Fruit fly (Drosophila melanogaster) whole organism, embryonic: ENCODE results near the gene CG9328.

Experiments
- Adf1 ChIP-seq: fragments of 200-800 bp; sonication (Bioruptor generic); IDR thresholded peaks from 2 replicates; pipeline ENCODE4 v1.3.6; 2022; ENCODE audit warnings: missing biosample characterization, missing genetic modification characterization
- Atf-2 ChIP-seq: fragments of 200-800 bp; sonication (Bioruptor generic); optimal IDR thresholded peaks from 2 replicates; lab custom pipeline; 2016; ENCODE audit warnings: missing biosample characterization, missing genetic modification characterization
- CG10543 ChIP-seq: fragments of 200-800 bp; sonication (Bioruptor generic); optimal IDR thresholded peaks from 3 replicates; lab custom pipeline; 2017; ENCODE audit warnings: missing biosample characterization, mild to moderate bottlenecking, missing genetic modification characterization, moderate library complexity
- CG10959 ChIP-seq: fragments of 200-800 bp; sonication (Bioruptor generic); IDR thresholded peaks from 2 replicates; pipeline ENCODE4 v1.3.6; 2022; ENCODE audit warnings: missing biosample characterization, missing genetic modification characterization
- CG12071 ChIP-seq: fragments of 200-800 bp; sonication (Bioruptor generic); optimal IDR thresholded peaks from 3 replicates; lab custom pipeline; 2018; ENCODE audit warnings: missing biosample characterization, mild to moderate bottlenecking, missing genetic modification characterization
- CG13123 ChIP-seq: fragments of 200-800 bp; sonication (Bioruptor generic); optimal IDR thresholded peaks from 2 replicates; lab custom pipeline; 2016; ENCODE audit warnings: missing biosample characterization, missing genetic modification characterization
- CG13894 ChIP-seq: fragments of 200-800 bp; sonication (Bioruptor generic); optimal IDR thresholded peaks from 3 replicates; lab custom pipeline; 2018; ENCODE audit warnings: missing biosample characterization, mild to moderate bottlenecking, missing genetic modification characterization, moderate library complexity
- CG14965 ChIP-seq: fragments of 200-800 bp; sonication (Bioruptor generic); optimal IDR thresholded peaks from 2 replicates; lab custom pipeline; 2016; ENCODE audit warnings: missing biosample characterization, missing genetic modification characterization, borderline replicate concordance
- CG16813 ChIP-seq: fragments of 200-800 bp; sonication (Bioruptor generic); IDR thresholded peaks from 3 replicates; pipeline ENCODE4 v1.3.6; 2022; ENCODE audit warnings: missing biosample characterization, missing genetic modification characterization; ENCODE audit not compliant: partially characterized antibody
- CG17361 ChIP-seq: fragments of 200-800 bp; sonication (Bioruptor generic); IDR thresholded peaks from 3 replicates; pipeline ENCODE4 v1.3.6; 2022; ENCODE audit warnings: missing biosample characterization, missing genetic modification characterization
- CG33557 ChIP-seq: fragments of 200-800 bp; sonication (Bioruptor generic); optimal IDR thresholded peaks from 2 replicates; lab custom pipeline; 2019; ENCODE audit warnings: missing biosample characterization, mild to moderate bottlenecking, missing genetic modification characterization, moderate library complexity
- CG4820 ChIP-seq: fragments of 200-800 bp; sonication (Bioruptor generic); optimal IDR thresholded peaks from 3 replicates; lab custom pipeline; 2016; ENCODE audit warnings: missing biosample characterization, missing genetic modification characterization
- CG6813 ChIP-seq: fragments of 200-800 bp; sonication (Bioruptor generic); optimal IDR thresholded peaks from 2 replicates; lab custom pipeline; 2017; ENCODE audit warnings: missing biosample characterization, missing genetic modification characterization, mild to moderate bottlenecking, moderate library complexity, missing genetic modification reagents
- CG6854 ChIP-seq: fragments of 200-800 bp; sonication (Bioruptor generic); optimal IDR thresholded peaks from 3 replicates; lab custom pipeline; 2017; ENCODE audit warnings: missing biosample characterization, mild to moderate bottlenecking, missing genetic modification characterization
- CG7271 ChIP-seq: fragments of 200-800 bp; sonication (Bioruptor generic); optimal IDR thresholded peaks from 2 replicates; lab custom pipeline; 2018; ENCODE audit warnings: missing biosample characterization, mild to moderate bottlenecking, missing genetic modification characterization, moderate library complexity
- CG7556 ChIP-seq: fragments of 200-800 bp; sonication (Bioruptor generic); optimal IDR thresholded peaks from 2 replicates; lab custom pipeline; 2017; ENCODE audit warnings: missing biosample characterization, mild to moderate bottlenecking, missing genetic modification characterization
- CG7745 ChIP-seq: fragments of 200-800 bp; sonication (Bioruptor generic); optimal IDR thresholded peaks from 2 replicates; lab custom pipeline; 2018; ENCODE audit warnings: missing biosample characterization, mild to moderate bottlenecking, missing genetic modification characterization, moderate library complexity
- CG7839 ChIP-seq: fragments of 200-800 bp; sonication (Bioruptor generic); optimal IDR thresholded peaks from 3 replicates; lab custom pipeline; 2018; ENCODE audit warnings: missing biosample characterization, mild to moderate bottlenecking, missing genetic modification characterization, moderate library complexity
- CG8089 ChIP-seq: fragments of 200-800 bp; sonication (Bioruptor generic); optimal IDR thresholded peaks from 3 replicates; lab custom pipeline; 2016; ENCODE audit warnings: missing biosample characterization, missing genetic modification characterization
- CG8765 ChIP-seq: fragments of 200-800 bp; sonication (Bioruptor generic); IDR thresholded peaks from 2 replicates; pipeline ENCODE4 v1.3.6; 2022; ENCODE audit warnings: missing biosample characterization, missing genetic modification characterization
- CG8924 ChIP-seq: fragments of 200-800 bp; optimal IDR thresholded peaks from 3 replicates; lab custom pipeline; 2019; ENCODE audit warnings: missing biosample characterization, mild to moderate bottlenecking, missing genetic modification characterization, moderate library complexity
- CTCF ChIP-seq: fragments of 200-800 bp; sonication (Bioruptor generic); optimal IDR thresholded peaks from 2 replicates; lab custom pipeline; 2017; ENCODE audit warnings: missing biosample characterization, mild to moderate bottlenecking, missing genetic modification characterization, moderate library complexity
- Doc2 ChIP-seq: fragments of 200-800 bp; sonication (Bioruptor generic); IDR thresholded peaks from 2 replicates; pipeline ENCODE4 v1.3.6; 2022; ENCODE audit warnings: missing biosample characterization, missing genetic modification characterization
- Dp ChIP-seq: fragments of 200-800 bp; sonication (Bioruptor generic); optimal IDR thresholded peaks from 2 replicates; lab custom pipeline; 2018; ENCODE audit warnings: missing biosample characterization, mild to moderate bottlenecking, missing genetic modification characterization, moderate library complexity
- Ets97D ChIP-seq: fragments of 200-800 bp; sonication (Bioruptor generic); optimal IDR thresholded peaks from 3 replicates; lab custom pipeline; 2016; ENCODE audit warnings: missing biosample characterization, missing genetic modification characterization
- HLHmδ ChIP-seq: fragments of 200-800 bp; sonication (Bioruptor generic); optimal IDR thresholded peaks from 2 replicates; lab custom pipeline; 2018; ENCODE audit warnings: missing biosample characterization, mild to moderate bottlenecking, missing genetic modification characterization, moderate library complexity
- Hr3 ChIP-seq: fragments of 200-800 bp; sonication (Bioruptor generic); optimal IDR thresholded peaks from 3 replicates; lab custom pipeline; 2016; ENCODE audit warnings: missing biosample characterization, missing genetic modification characterization
- Hr51 ChIP-seq, 2 experiments: fragments of 200-800 bp; sonication (Bioruptor generic); optimal IDR thresholded peaks; 2 replicates in 1 of 2; 3 replicates in 1 of 2; lab custom pipeline; 2016 to 2018; ENCODE audit warnings: missing biosample characterization in 2 of 2, missing genetic modification characterization in 2 of 2, mild to moderate bottlenecking in 1 of 2, moderate library complexity in 1 of 2
- Nf-YA ChIP-seq: fragments of 200-800 bp; sonication (Bioruptor generic); IDR thresholded peaks from 2 replicates; pipeline ENCODE4 v1.3.6; 2022; ENCODE audit warnings: missing biosample characterization, missing genetic modification characterization
- Nf-YB ChIP-seq: fragments of 200-800 bp; sonication (Bioruptor generic); optimal IDR thresholded peaks from 3 replicates; lab custom pipeline; 2019; ENCODE audit warnings: missing biosample characterization, mild to moderate bottlenecking, missing genetic modification characterization, moderate library complexity
- Oaz ChIP-seq: fragments of 200-800 bp; sonication (Bioruptor generic); IDR thresholded peaks from 2 replicates; pipeline ENCODE4 v1.3.6; 2022; ENCODE audit warnings: missing biosample characterization, missing genetic modification characterization
- Sin3A ChIP-seq: fragments of >200 bp; optimal IDR thresholded peaks from 2 replicates; lab custom pipeline; 2018
- Ssrp ChIP-seq: fragments of 200-800 bp; sonication (Bioruptor generic); optimal IDR thresholded peaks from 2 replicates; lab custom pipeline; 2018; ENCODE audit warnings: missing biosample characterization, mild to moderate bottlenecking, missing genetic modification characterization, moderate library complexity
- abd-A ChIP-seq: fragments of 200-800 bp; sonication (Bioruptor generic); optimal IDR thresholded peaks from 3 replicates; lab custom pipeline; 2019; ENCODE audit warnings: missing biosample characterization, mild to moderate bottlenecking, missing genetic modification characterization, moderate library complexity
- ap ChIP-seq: fragments of 200-800 bp; sonication (Bioruptor generic); IDR thresholded peaks from 2 replicates; pipeline ENCODE4 v1.3.6; 2022; ENCODE audit warnings: missing biosample characterization, missing genetic modification characterization
- br ChIP-seq: fragments of >200 bp; optimal IDR thresholded peaks from 2 replicates; lab custom pipeline; 2017
- bsh ChIP-seq, 2 experiments: fragments of 200-800 bp; sonication (Bioruptor generic); optimal IDR thresholded peaks; 2 replicates each; lab custom pipeline; 2017 to 2018; ENCODE audit warnings: mild to moderate bottlenecking in 2 of 2, missing biosample characterization in 2 of 2, missing genetic modification characterization in 2 of 2, moderate library complexity in 1 of 2
- btn ChIP-seq: fragments of 200-800 bp; sonication (Bioruptor generic); optimal IDR thresholded peaks from 2 replicates; lab custom pipeline; 2016; ENCODE audit warnings: missing biosample characterization, missing genetic modification characterization
- corto ChIP-seq: fragments of 200-800 bp; sonication (Bioruptor generic); optimal IDR thresholded peaks from 2 replicates; lab custom pipeline; 2016; ENCODE audit warnings: missing biosample characterization, mild to moderate bottlenecking, missing genetic modification characterization, moderate library complexity
- fd3F ChIP-seq: fragments of 200-800 bp; sonication (Bioruptor generic); optimal IDR thresholded peaks from 2 replicates; lab custom pipeline; 2018; ENCODE audit warnings: missing biosample characterization, mild to moderate bottlenecking, missing genetic modification characterization, moderate library complexity
- gsb-n ChIP-seq: fragments of 200-800 bp; sonication (Bioruptor generic); optimal IDR thresholded peaks from 3 replicates; lab custom pipeline; 2018; ENCODE audit warnings: missing biosample characterization, mild to moderate bottlenecking, missing genetic modification characterization
- ham ChIP-seq: fragments of 200-800 bp; sonication (Bioruptor generic); IDR thresholded peaks from 2 replicates; pipeline ENCODE4 v1.3.6; 2022; ENCODE audit warnings: missing biosample characterization, missing genetic modification characterization
- hbn ChIP-seq: fragments of 200-800 bp; sonication (Bioruptor generic); IDR thresholded peaks from 2 replicates; pipeline ENCODE4 v1.3.6; 2022; ENCODE audit warnings: missing biosample characterization, missing genetic modification characterization; ENCODE audit not compliant: partially characterized antibody
- klu ChIP-seq: fragments of 200-800 bp; sonication (Bioruptor generic); IDR thresholded peaks from 2 replicates; pipeline ENCODE4 v1.3.6; 2022; ENCODE audit warnings: missing biosample characterization, missing genetic modification characterization
- pum ChIP-seq: fragments of 200-800 bp; sonication (Bioruptor generic); optimal IDR thresholded peaks from 2 replicates; lab custom pipeline; 2016; ENCODE audit warnings: missing biosample characterization, missing genetic modification characterization
- rib ChIP-seq: fragments of 200-800 bp; sonication (Bioruptor generic); IDR thresholded peaks from 2 replicates; pipeline ENCODE4 v1.3.6; 2022; ENCODE audit warnings: missing biosample characterization, missing genetic modification characterization
- schlank ChIP-seq: fragments of 200-800 bp; sonication (Bioruptor generic); optimal IDR thresholded peaks from 2 replicates; lab custom pipeline; 2018; ENCODE audit warnings: missing biosample characterization, mild to moderate bottlenecking, missing genetic modification characterization
- sens ChIP-seq: fragments of 200-800 bp; sonication (Bioruptor generic); peaks from one replicate; lab custom pipeline; 2016; ENCODE audit warnings: missing biosample characterization, missing genetic modification characterization
- sim ChIP-seq: fragments of 200-800 bp; sonication (Bioruptor generic); IDR thresholded peaks from 2 replicates; pipeline ENCODE4 v1.3.6; 2022; ENCODE audit warnings: missing biosample characterization, missing genetic modification characterization
- slou ChIP-seq: fragments of 200-800 bp; sonication (Bioruptor generic); optimal IDR thresholded peaks from 3 replicates; lab custom pipeline; 2016; ENCODE audit warnings: missing biosample characterization, missing genetic modification characterization
- slp2 ChIP-seq: fragments of 200-800 bp; sonication (Bioruptor generic); optimal IDR thresholded peaks from 2 replicates; lab custom pipeline; 2016; ENCODE audit warnings: missing biosample characterization, missing genetic modification characterization
- trh ChIP-seq: fragments of 200-800 bp; sonication (Bioruptor generic); optimal IDR thresholded peaks from 2 replicates; lab custom pipeline; 2016; ENCODE audit warnings: missing biosample characterization, missing genetic modification characterization

CG9328 gene

dm6 chr2L:20758188-20758846 lies 39.2 kb upstream of the CG9328 start (continued):
- TF ChIP-seq Nf-YA (no peak), CG14965 (GFP tag; lab: Kevin White, UChicago) (no peak), gsb-n (tag; lab: Kevin White, UChicago) (no peak), trh (no peak), slou (GFP tag; lab: Kevin White, UChicago) (no peak), Hr51 (GFP tag; optimal IDR thresholded peaks at IDR 0.05; lab: Kevin White, UChicago) (no peak), CTCF (no peak), pum (GFP tag; lab: Kevin White, UChicago) (no peak), Adf1 (GFP tag; lab: Robert Waterston, UW) (no peak), Nf-YB (GFP tag; lab: Kevin White, UChicago) (no peak), fd3F (GFP tag; lab: Kevin White, UChicago) (no peak), CG8089 (GFP tag; lab: Kevin White, UChicago) (no peak), hbn (GFP tag; lab: Robert Waterston, UW) (no peak), Hr3 (no peak), CG17361 (GFP tag; lab: Robert Waterston, UW) (no peak), Ets97D (GFP tag; lab: Kevin White, UChicago) (no peak), br (lab: Kevin White, UChicago) (no peak), CG13894 (no peak), sens (GFP tag; lab: Kevin White, UChicago) (peak; percentile 85), CG12071 (no peak), CG7839 (tag; lab: Kevin White, UChicago) (no peak), Oaz (GFP tag; lab: Robert Waterston, UW) (no peak), sim (GFP tag; lab: Robert Waterston, UW) (no peak), CG10959 (GFP tag; lab: Robert Waterston, UW) (no peak), CG7745 (no peak), CG10543 (GFP tag; lab: Kevin White, UChicago) (peak; percentile 0), CG7271 (no peak), CG16813 (GFP tag; lab: Robert Waterston, UW) (no peak), Doc2 (GFP tag; lab: Robert Waterston, UW) (no peak), ham (GFP tag; lab: Robert Waterston, UW) (no peak), rib (GFP tag; lab: Robert Waterston, UW) (no peak), abd-A (tag; lab: Kevin White, UChicago) (no peak), CG7556 (GFP tag; lab: Kevin White, UChicago) (no peak), slp2 (GFP tag; lab: Kevin White, UChicago) (no peak), CG6854 (GFP tag; lab: Kevin White, UChicago) (no peak), CG4820 (GFP tag; lab: Kevin White, UChicago) (no peak), schlank (no peak), CG6813 (GFP tag; lab: Kevin White, UChicago) (no peak), CG13123 (GFP tag; lab: Kevin White, UChicago) (no peak), Atf-2 (GFP tag; lab: Kevin White, UChicago) (peak; percentile 15), Sin3A (no peak), CG8924 (tag; lab: Kevin White, UChicago) (peak; percentile 62), btn (GFP tag; lab: Kevin White, UChicago) (no peak), klu (GFP tag; lab: Robert Waterston, UW) (no peak), Dp (peak; percentile 4), CG33557 (GFP tag; lab: Kevin White, UChicago) (no peak), CG8765 (GFP tag; lab: Robert Waterston, UW) (no peak), Ssrp (tag; lab: Kevin White, UChicago) (no peak), bsh (GFP tag; optimal IDR thresholded peaks at IDR 0.05; lab: Kevin White, UChicago) (peak in 1 of 2 experiments; percentile 17), corto (GFP tag; lab: Kevin White, UChicago) (no peak), ap (GFP tag; lab: Robert Waterston, UW) (no peak), HLHmδ (no peak)
